Worm (Caenorhabditis elegans): Measurements from ENCODE around the gene rmd-6.

DNA sequence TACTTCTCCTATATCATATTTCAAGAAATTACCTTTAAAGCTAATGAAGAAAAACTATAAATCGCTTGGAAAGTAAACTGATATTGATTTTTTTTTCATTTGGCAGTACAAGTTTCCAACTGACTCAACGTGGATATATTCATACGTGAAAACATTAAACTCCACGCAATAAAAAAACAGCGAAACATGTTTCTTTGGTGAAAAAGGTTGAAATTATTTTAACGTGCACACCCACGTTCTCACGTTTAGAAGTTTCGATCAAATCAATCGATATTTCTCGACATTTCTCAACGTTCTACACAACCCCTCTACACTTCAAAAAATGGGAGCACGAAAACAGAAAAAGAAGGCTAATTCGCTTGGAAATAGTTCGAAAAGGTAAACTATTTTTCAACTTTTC is 39.7 kb upstream of the rmd-6 start, which contains the start of the genes best-6 and C09B9.2:
- TF ChIP-seq ztf-23 (GFP tag; IDR thresholded peaks at IDR 0.05) (no peak), flt-1 (GFP tag; IDR thresholded peaks at IDR 0.05) (no peak), T22C8.4 (GFP tag; IDR thresholded peaks at IDR 0.05) (no peak)
